Worm (Caenorhabditis elegans) whole organism, L2 larva: ENCODE data around the gene chdh-1.

ENCODE experiments used
- egl-27 ChIP-seq: sonication (generic microtip); optimal IDR thresholded peaks from 3 replicates; lab custom pipeline; 2017; ENCODE audit warnings: missing biosample characterization, missing genetic modification reagents, missing genetic modification characterization
- lin-13 ChIP-seq: fragments of 150-350 bp; optimal IDR thresholded peaks from 2 replicates; lab custom pipeline; 2014; ENCODE audit warnings: missing biosample characterization, missing genetic modification reagents, missing genetic modification characterization
- mdl-1 ChIP-seq, 2 experiments: fragments of 150-350 bp in 1 of 2; sonication (generic microtip) in 1 of 2; optimal IDR thresholded peaks; 2 replicates each; lab custom pipeline; 2017; ENCODE audit warnings: missing biosample characterization in 2 of 2, missing genetic modification characterization in 2 of 2
- nhr-237 ChIP-seq: fragments of 150-350 bp; optimal IDR thresholded peaks from 2 replicates; lab custom pipeline; 2014; ENCODE audit warnings: missing biosample characterization, missing genetic modification characterization
- nhr-25 ChIP-seq: fragments of 150-350 bp; sonication (generic microtip); optimal IDR thresholded peaks from 3 replicates; lab custom pipeline; 2014; ENCODE audit warnings: missing biosample characterization, missing genetic modification characterization
- snpc-4 ChIP-seq: fragments of 150-350 bp; optimal IDR thresholded peaks from 2 replicates; lab custom pipeline; 2014; ENCODE audit warnings: missing biosample characterization, missing genetic modification characterization
- unc-55 ChIP-seq: fragments of 150-350 bp; sonication (generic microtip); optimal IDR thresholded peaks from 3 replicates; lab custom pipeline; 2014; ENCODE audit warnings: missing biosample characterization, missing genetic modification reagents, missing genetic modification characterization

ce11 chrII:8747939-8748352, 49.2 kb upstream of the chdh-1 start:
- TF ChIP-seq nhr-25 (tag; lab: Kevin White, UChicago), result no peak
- TF ChIP-seq unc-55 (GFP tag; lab: Kevin White, UChicago), result no peak
- no peak for TF ChIP-seq snpc-4
- no peak for TF ChIP-seq nhr-237 (tag; lab: Kevin White, UChicago)
- TF ChIP-seq egl-27 (tag; lab: Kevin White, UChicago), result no peak
- no peak for TF ChIP-seq mdl-1 (tag; optimal IDR thresholded peaks at IDR 0.05; lab: Kevin White, UChicago)
- TF ChIP-seq lin-13 (GFP tag; lab: Kevin White, UChicago), result no peak
